Worm (Caenorhabditis elegans) whole organism, young adult: ENCODE results near the gene golg-4.
A peak's percentile ranks its signal among the peaks of the same experiment; 100 is the strongest.

Source experiments
- B0019.2 ChIP-seq: fragments of 200-800 bp; sonication (Bioruptor generic); conservative IDR thresholded peaks from 2 replicates; pipeline ENCODE4 v1.3.6; 2022; ENCODE audit warnings: missing genetic modification reagents, missing genetic modification characterization, missing compliant biosample characterization
- B0336.3 ChIP-seq: fragments of 200-800 bp; sonication (Bioruptor generic); IDR thresholded peaks from 2 replicates; pipeline ENCODE4 v1.3.6; 2022; ENCODE audit warnings: missing genetic modification characterization, missing compliant biosample characterization
- C06A6.2 ChIP-seq: fragments of 200-800 bp; sonication (Bioruptor generic); conservative IDR thresholded peaks from 2 replicates; pipeline ENCODE4 v1.3.6; 2022; ENCODE audit warnings: missing genetic modification characterization, missing compliant biosample characterization
- D2030.7 ChIP-seq: fragments of 200-800 bp; sonication (Bioruptor generic); IDR thresholded peaks from 2 replicates; pipeline ENCODE4 v1.3.6; 2022; ENCODE audit warnings: missing genetic modification reagents, missing genetic modification characterization, missing compliant biosample characterization
- F10E7.11 ChIP-seq: sonication (generic microtip); optimal IDR thresholded peaks from 2 replicates; lab custom pipeline; 2017; ENCODE audit warnings: mild to moderate bottlenecking, missing genetic modification characterization, moderate library complexity, missing compliant biosample characterization
- F33H1.4 ChIP-seq: fragments of 200-800 bp; sonication (Bioruptor generic); IDR thresholded peaks from 2 replicates; pipeline ENCODE4 v1.3.6; 2022; ENCODE audit warnings: missing genetic modification reagents, missing genetic modification characterization, missing compliant biosample characterization
- F49E8.2 ChIP-seq: sonication (generic microtip); optimal IDR thresholded peaks from 3 replicates; lab custom pipeline; 2017; ENCODE audit warnings: missing genetic modification characterization, mild to moderate bottlenecking, missing compliant biosample characterization, antibody characterized with exemption, moderate library complexity; ENCODE audit not compliant: insufficient read depth
- F52B5.7 ChIP-seq: sonication (generic microtip); optimal IDR thresholded peaks from 2 replicates; lab custom pipeline; 2016; ENCODE audit warnings: mild to moderate bottlenecking, missing genetic modification characterization, missing compliant biosample characterization
- F57A8.1 ChIP-seq: fragments of 200-800 bp; sonication (Bioruptor generic); optimal IDR thresholded peaks from 2 replicates; lab custom pipeline; 2018; ENCODE audit warnings: mild to moderate bottlenecking, missing genetic modification characterization, moderate library complexity, missing compliant biosample characterization
- Y53F4B.3 ChIP-seq: fragments of 200-800 bp; sonication (Bioruptor generic); IDR thresholded peaks from 2 replicates; pipeline ENCODE4 v1.3.6; 2022; ENCODE audit warnings: missing genetic modification reagents, missing genetic modification characterization, missing compliant biosample characterization
- ama-1 ChIP-seq, 3 experiments: fragments of 150-350 bp in 1 of 3; sonication (generic microtip) in 2 of 3; optimal IDR thresholded peaks; 2 replicates each; lab custom pipeline; 2014 to 2018; ENCODE audit warnings: missing biosample characterization in 2 of 3, missing genetic modification characterization in 2 of 3, missing genetic modification reagents in 2 of 3
- aptf-3 ChIP-seq: fragments of 200-800 bp; sonication (Bioruptor generic); IDR thresholded peaks from 2 replicates; pipeline ENCODE4 v1.3.6; 2022; ENCODE audit warnings: missing genetic modification characterization, missing compliant biosample characterization
- athp-1 ChIP-seq: sonication (generic microtip); optimal IDR thresholded peaks from 2 replicates; lab custom pipeline; 2017; ENCODE audit warnings: mild to moderate bottlenecking, missing genetic modification characterization, missing compliant biosample characterization
- attf-5 ChIP-seq: fragments of 200-800 bp; sonication (Bioruptor generic); optimal IDR thresholded peaks from 2 replicates; lab custom pipeline; 2018; ENCODE audit warnings: mild to moderate bottlenecking, missing genetic modification characterization, missing compliant biosample characterization
- attf-6 ChIP-seq: fragments of 200-800 bp; sonication (Bioruptor generic); IDR thresholded peaks from 2 replicates; pipeline ENCODE4 v1.3.6; 2022; ENCODE audit warnings: missing genetic modification reagents, missing genetic modification characterization, missing compliant biosample characterization
- cebp-1 ChIP-seq, 2 experiments: fragments of 200-800 bp in 1 of 2; sonication (Bioruptor generic) in 1 of 2; sonication (generic microtip) in 1 of 2; IDR thresholded peaks in 1 of 2; optimal IDR thresholded peaks in 1 of 2; 2 replicates each; pipeline versions ENCODE4 v1.3.6 to Lab custom; 2017 to 2022; ENCODE audit warnings: missing compliant biosample characterization in 2 of 2, missing genetic modification characterization in 2 of 2, mild to moderate bottlenecking in 1 of 2, missing genetic modification reagents in 1 of 2, moderate library complexity in 1 of 2
- ceh-100 ChIP-seq: fragments of 200-800 bp; sonication (Bioruptor generic); IDR thresholded peaks from 2 replicates; pipeline ENCODE4 v1.3.6; 2022; ENCODE audit warnings: missing genetic modification reagents, missing genetic modification characterization, missing compliant biosample characterization
- ceh-91 ChIP-seq: fragments of 200-800 bp; sonication (Bioruptor generic); IDR thresholded peaks from 2 replicates; pipeline ENCODE4 v1.3.6; 2022; ENCODE audit warnings: missing genetic modification reagents, missing genetic modification characterization, missing compliant biosample characterization
- dpl-1 ChIP-seq: fragments of 150-350 bp; optimal IDR thresholded peaks from 2 replicates; lab custom pipeline; 2014; ENCODE audit warnings: missing biosample characterization, missing genetic modification reagents, missing genetic modification characterization
- efl-1 ChIP-seq: fragments of 150-350 bp; optimal IDR thresholded peaks from 2 replicates; lab custom pipeline; 2014; ENCODE audit warnings: missing biosample characterization, missing genetic modification reagents, missing genetic modification characterization
- fkh-3 ChIP-seq: sonication (generic microtip); optimal IDR thresholded peaks from 2 replicates; lab custom pipeline; 2016; ENCODE audit warnings: mild to moderate bottlenecking, missing genetic modification characterization, missing compliant biosample characterization
- hlh-26 ChIP-seq: fragments of 200-800 bp; sonication (Bioruptor generic); conservative IDR thresholded peaks from 2 replicates; pipeline ENCODE4 v1.3.6; 2022; ENCODE audit warnings: missing genetic modification reagents, missing genetic modification characterization, missing compliant biosample characterization
- hmg-1.2 ChIP-seq: fragments of 200-800 bp; sonication (Bioruptor generic); IDR thresholded peaks from 2 replicates; pipeline ENCODE4 v1.3.6; 2022; ENCODE audit warnings: missing genetic modification reagents, missing genetic modification characterization, missing compliant biosample characterization
- hsf-1 ChIP-seq: fragments of 200-800 bp; sonication (Bioruptor generic); IDR thresholded peaks from 2 replicates; pipeline ENCODE4 v1.3.6; 2022; ENCODE audit warnings: missing genetic modification reagents, missing genetic modification characterization, missing compliant biosample characterization
- lin-40 ChIP-seq: sonication (generic microtip); optimal IDR thresholded peaks from 2 replicates; lab custom pipeline; 2016; ENCODE audit warnings: missing genetic modification characterization, mild to moderate bottlenecking, missing compliant biosample characterization, missing genotype, missing genetic modification reagents
- lin-54 ChIP-seq: fragments of 200-800 bp; sonication (Bioruptor generic); optimal IDR thresholded peaks from 2 replicates; lab custom pipeline; 2018; ENCODE audit warnings: mild to moderate bottlenecking, missing genetic modification characterization, missing compliant biosample characterization
- madf-3 ChIP-seq: fragments of 200-800 bp; sonication (Bioruptor generic); IDR thresholded peaks from 2 replicates; pipeline ENCODE4 v1.3.6; 2022; ENCODE audit warnings: missing genetic modification reagents, missing genetic modification characterization, missing compliant biosample characterization
- madf-6 ChIP-seq: fragments of 200-800 bp; sonication (Bioruptor generic); IDR thresholded peaks from 2 replicates; pipeline ENCODE4 v1.3.6; 2022; ENCODE audit warnings: missing genetic modification reagents, missing genetic modification characterization, missing compliant biosample characterization
- madf-8 ChIP-seq: fragments of 200-800 bp; sonication (Bioruptor generic); conservative IDR thresholded peaks from 2 replicates; pipeline ENCODE4 v1.3.6; 2022; ENCODE audit warnings: missing genetic modification reagents, missing genetic modification characterization, missing compliant biosample characterization
- nfya-2 ChIP-seq: fragments of 200-800 bp; sonication (Bioruptor generic); IDR thresholded peaks from 2 replicates; pipeline ENCODE4 v1.3.6; 2022; ENCODE audit warnings: missing genetic modification reagents, missing genetic modification characterization, missing compliant biosample characterization
- rec-8 ChIP-seq, 2 experiments: sonication (generic microtip); optimal IDR thresholded peaks; 2 replicates each; lab custom pipeline; 2016; ENCODE audit warnings: mild to moderate bottlenecking in 2 of 2, missing genetic modification characterization in 2 of 2, missing genetic modification reagents in 2 of 2, missing genotype in 2 of 2, missing biosample characterization in 1 of 2, missing compliant biosample characterization in 1 of 2, moderate library complexity in 1 of 2
- repo-1 ChIP-seq: sonication (generic microtip); optimal IDR thresholded peaks from 2 replicates; lab custom pipeline; 2017; ENCODE audit warnings: mild to moderate bottlenecking, missing genetic modification characterization, missing compliant biosample characterization
- snpc-1.1 ChIP-seq: sonication (generic microtip); optimal IDR thresholded peaks from 2 replicates; lab custom pipeline; 2017; ENCODE audit warnings: missing genetic modification characterization, mild to moderate bottlenecking, missing compliant biosample characterization, antibody characterized with exemption, moderate library complexity, missing genotype, missing genetic modification reagents; ENCODE audit not compliant: insufficient read depth
- xnd-1 ChIP-seq: sonication (generic microtip); optimal IDR thresholded peaks from 2 replicates; lab custom pipeline; 2016; ENCODE audit warnings: missing genotype, missing genetic modification reagents, missing genetic modification characterization, missing compliant biosample characterization
- zim-3 ChIP-seq: sonication (generic microtip); optimal IDR thresholded peaks from 2 replicates; lab custom pipeline; 2017; ENCODE audit warnings: mild to moderate bottlenecking, missing genetic modification characterization, moderate library complexity, missing compliant biosample characterization
- ztf-18 ChIP-seq: sonication (generic microtip); optimal IDR thresholded peaks from 2 replicates; lab custom pipeline; 2016; ENCODE audit warnings: missing genotype, mild to moderate bottlenecking, missing genetic modification characterization, missing compliant biosample characterization
- ztf-25 ChIP-seq: fragments of 200-800 bp; sonication (Bioruptor generic); IDR thresholded peaks from 2 replicates; pipeline ENCODE4 v1.3.6; 2022; ENCODE audit warnings: missing genetic modification reagents, missing genetic modification characterization, missing compliant biosample characterization
- ztf-26 ChIP-seq: sonication (generic microtip); optimal IDR thresholded peaks from 2 replicates; lab custom pipeline; 2017; ENCODE audit warnings: missing genetic modification characterization, missing compliant biosample characterization

Gene golg-4

ce11 chrIII:3390144-3390543, 15.2 kb upstream of the golg-4 start (continued):
- no peak for TF ChIP-seq repo-1 (tag; lab: Kevin White, UChicago)
- peak; percentile 71 for TF ChIP-seq efl-1 (GFP tag; lab: Kevin White, UChicago)
- peak; percentile 87 for TF ChIP-seq ceh-91 (GFP tag; lab: Robert Waterston, UW)
- TF ChIP-seq rec-8 (tag; optimal IDR thresholded peaks at IDR 0.05; lab: Kevin White, UChicago) = no peak
- peak; percentile 61 for TF ChIP-seq hsf-1
- TF ChIP-seq dpl-1 (GFP tag; lab: Kevin White, UChicago) = peak; percentile 27
- TF ChIP-seq athp-1 (tag; lab: Kevin White, UChicago) = peak; percentile 62
- peak; percentile 93 for TF ChIP-seq D2030.7 (GFP tag; lab: Robert Waterston, UW)
- TF ChIP-seq B0019.2 = 0 out of 2 replicates have a peak, but pooled peaks have one; percentile 7
- TF ChIP-seq F49E8.2 (tag; lab: Kevin White, UChicago) = peak; percentile 85
- TF ChIP-seq madf-6 = peak; percentile 98
- TF ChIP-seq lin-40 = no peak
- TF ChIP-seq xnd-1 (tag; lab: Kevin White, UChicago) = peak; percentile 99
- TF ChIP-seq B0336.3 (GFP tag; lab: Robert Waterston, UW) = no peak
- peak; percentile 98 for TF ChIP-seq F33H1.4
- TF ChIP-seq madf-8 (GFP tag; lab: Robert Waterston, UW) = peak; percentile 91
- 0 out of 2 replicates have a peak, but pooled peaks have one; percentile 12 for TF ChIP-seq attf-6
- no peak for TF ChIP-seq ama-1 (optimal IDR thresholded peaks at IDR 0.05; lab: Kevin White, UChicago)
- no peak for TF ChIP-seq ama-1 (GFP tag; optimal IDR thresholded peaks at IDR 0.05; lab: Kevin White, UChicago)

- TF ChIP-seq F10E7.11 = no peak
- TF ChIP-seq aptf-3 (GFP tag; lab: Robert Waterston, UW) = no peak
- TF ChIP-seq F52B5.7 (tag; lab: Kevin White, UChicago) = no peak
- no peak for TF ChIP-seq Y53F4B.3 (GFP tag; lab: Robert Waterston, UW)
- TF ChIP-seq madf-3 (GFP tag; lab: Robert Waterston, UW) = no peak
- TF ChIP-seq hlh-26 = no peak
- no peak for TF ChIP-seq fkh-3 (tag; lab: Kevin White, UChicago)
- no peak for TF ChIP-seq ztf-25 (GFP tag; lab: Robert Waterston, UW)
- TF ChIP-seq F57A8.1 = no peak
- no peak for TF ChIP-seq nfya-2 (GFP tag; lab: Robert Waterston, UW)
- no peak for TF ChIP-seq C06A6.2
- TF ChIP-seq ceh-100 (GFP tag; lab: Robert Waterston, UW) = no peak
Measured at ce11 chrIII:3393687-3394086, 11.7 kb upstream of the golg-4 start, which contains the start of gene mlc-4. mlc-4 (minus strand) TSS chrIII:3393787.

- TF ChIP-seq ama-1 (optimal IDR thresholded peaks at IDR 0.05; lab: Kevin White, UChicago) (peak; percentile 21), ama-1 (GFP tag; optimal IDR thresholded peaks at IDR 0.05; lab: Kevin White, UChicago) (no peak), hmg-1.2 (GFP tag; lab: Robert Waterston, UW) (peak; percentile 25; the same call in 1 of the 2 replicates), hsf-1 (no peak)
- TF ChIP-seq, all 124 proteins: peak for 2
Measured at ce11 chrIII:3395112-3395511, 10.3 kb upstream of the golg-4 start.

- TF ChIP-seq madf-6 (0 out of 2 replicates have a peak, but pooled peaks have one; percentile 20), cebp-1 (GFP tag; IDR thresholded peaks at IDR 0.05; lab: Robert Waterston, UW) (peak; percentile 62; the same call in 1 of the 2 replicates), cebp-1 (tag; optimal IDR thresholded peaks at IDR 0.05; lab: Kevin White, UChicago) (peak; percentile 92), lin-54 (GFP tag; lab: Kevin White, UChicago) (peak; percentile 25), F33H1.4 (peak; percentile 66), efl-1 (GFP tag; lab: Kevin White, UChicago) (peak; percentile 27), ztf-18 (tag; lab: Kevin White, UChicago) (no peak), snpc-1.1 (tag; lab: Kevin White, UChicago) (no peak), dpl-1 (GFP tag; lab: Kevin White, UChicago) (peak; percentile 24), zim-3 (tag; lab: Kevin White, UChicago) (no peak), ztf-26 (no peak), attf-5 (peak; percentile 60)
Measured at ce11 chrIII:3395874-3396467, 9.4 kb upstream of the golg-4 start, which contains the start of gene cri-3. cri-3 (plus strand) TSS chrIII:3396355.
